Worm (Caenorhabditis elegans) whole organism, young adult: Measurements from ENCODE around the gene F13H10.1.

Source experiments
- B0019.2 ChIP-seq: fragments of 200-800 bp; sonication (Bioruptor generic); conservative IDR thresholded peaks from 2 replicates; pipeline ENCODE4 v1.3.6; 2022; ENCODE audit warnings: missing genetic modification reagents, missing genetic modification characterization, missing compliant biosample characterization
- B0035.1 ChIP-seq: sonication (generic microtip); optimal IDR thresholded peaks from 2 replicates; lab custom pipeline; 2016; ENCODE audit warnings: missing genetic modification characterization, mild to moderate bottlenecking, missing compliant biosample characterization, missing genotype, missing genetic modification reagents
- F22D6.2 ChIP-seq: sonication (generic microtip); optimal IDR thresholded peaks from 2 replicates; lab custom pipeline; 2016; ENCODE audit warnings: mild to moderate bottlenecking, missing genetic modification characterization, missing compliant biosample characterization
- T07F8.4 ChIP-seq: sonication (generic microtip); optimal IDR thresholded peaks from 2 replicates; lab custom pipeline; 2016; ENCODE audit warnings: mild to moderate bottlenecking, missing genetic modification characterization, moderate library complexity, missing compliant biosample characterization
- Y53G8AR.9 ChIP-seq: fragments of 200-800 bp; sonication (Bioruptor generic); conservative IDR thresholded peaks from 2 replicates; pipeline ENCODE4 v1.3.6; 2022; ENCODE audit warnings: missing genetic modification reagents, missing genetic modification characterization, missing compliant biosample characterization
- Y56A3A.18 ChIP-seq: fragments of 200-800 bp; sonication (Bioruptor generic); IDR thresholded peaks from 2 replicates; pipeline ENCODE4 v1.3.6; 2022; ENCODE audit warnings: missing genetic modification reagents, missing genetic modification characterization, missing compliant biosample characterization
- Y95B8A.8 ChIP-seq: fragments of 200-800 bp; sonication (Bioruptor generic); IDR thresholded peaks from 2 replicates; pipeline ENCODE4 v1.3.6; 2022; ENCODE audit warnings: missing genetic modification reagents, missing genetic modification characterization, missing compliant biosample characterization
- ama-1 ChIP-seq, 3 experiments: fragments of 150-350 bp in 1 of 3; sonication (generic microtip) in 2 of 3; optimal IDR thresholded peaks; 2 replicates each; lab custom pipeline; 2014 to 2018; ENCODE audit warnings: missing biosample characterization in 2 of 3, missing genetic modification characterization in 2 of 3, missing genetic modification reagents in 2 of 3
- athp-1 ChIP-seq: sonication (generic microtip); optimal IDR thresholded peaks from 2 replicates; lab custom pipeline; 2017; ENCODE audit warnings: mild to moderate bottlenecking, missing genetic modification characterization, missing compliant biosample characterization
- attf-3 ChIP-seq: fragments of 200-800 bp; sonication (Bioruptor generic); conservative IDR thresholded peaks from 2 replicates; pipeline ENCODE4 v1.3.6; 2022; ENCODE audit warnings: missing genetic modification reagents, missing genetic modification characterization, missing compliant biosample characterization
- ceh-27 ChIP-seq: fragments of 200-800 bp; sonication (Bioruptor generic); optimal IDR thresholded peaks from 2 replicates; lab custom pipeline; 2018; ENCODE audit warnings: mild to moderate bottlenecking, missing genetic modification characterization, moderate library complexity, missing compliant biosample characterization
- die-1 ChIP-seq: sonication (generic microtip); optimal IDR thresholded peaks from 2 replicates; lab custom pipeline; 2016; ENCODE audit warnings: missing genotype, mild to moderate bottlenecking, missing genetic modification characterization, missing compliant biosample characterization
- egrh-3 ChIP-seq: fragments of 200-800 bp; sonication (Bioruptor generic); IDR thresholded peaks from 2 replicates; pipeline ENCODE4 v1.3.6; 2022; ENCODE audit warnings: missing genetic modification reagents, missing genetic modification characterization, missing compliant biosample characterization
- him-1 ChIP-seq: sonication (generic microtip); optimal IDR thresholded peaks from 2 replicates; lab custom pipeline; 2016; ENCODE audit warnings: missing genotype, missing genetic modification reagents, missing genetic modification characterization, missing compliant biosample characterization
- hlh-12 ChIP-seq: sonication (generic microtip); optimal IDR thresholded peaks from 2 replicates; lab custom pipeline; 2016; ENCODE audit warnings: missing genetic modification characterization, missing compliant biosample characterization
- hmg-1.2 ChIP-seq: fragments of 200-800 bp; sonication (Bioruptor generic); IDR thresholded peaks from 2 replicates; pipeline ENCODE4 v1.3.6; 2022; ENCODE audit warnings: missing genetic modification reagents, missing genetic modification characterization, missing compliant biosample characterization
- hmg-20 ChIP-seq: fragments of 200-800 bp; sonication (Bioruptor generic); IDR thresholded peaks from 2 replicates; pipeline ENCODE4 v1.3.6; 2022; ENCODE audit warnings: missing genetic modification reagents, missing genetic modification characterization, missing compliant biosample characterization
- hrde-1 ChIP-seq: sonication (generic microtip); optimal IDR thresholded peaks from 2 replicates; lab custom pipeline; 2016; ENCODE audit warnings: missing genetic modification characterization, mild to moderate bottlenecking, missing compliant biosample characterization, moderate library complexity, missing genotype, missing genetic modification reagents, borderline replicate concordance
- lin-35 ChIP-seq, 3 experiments: fragments of 150-350 bp in 2 of 3; sonication (generic microtip) in 1 of 3; optimal IDR thresholded peaks; 2 replicates each; lab custom pipeline; 2014 to 2018; ENCODE audit warnings: missing biosample characterization in 3 of 3, missing genetic modification characterization in 3 of 3, missing genetic modification reagents in 3 of 3
- lin-54 ChIP-seq: fragments of 200-800 bp; sonication (Bioruptor generic); optimal IDR thresholded peaks from 2 replicates; lab custom pipeline; 2018; ENCODE audit warnings: mild to moderate bottlenecking, missing genetic modification characterization, missing compliant biosample characterization
- lsy-27 ChIP-seq: sonication (generic microtip); optimal IDR thresholded peaks from 2 replicates; lab custom pipeline; 2017; ENCODE audit warnings: missing genetic modification characterization, mild to moderate bottlenecking, missing compliant biosample characterization, antibody characterized with exemption, missing genotype, borderline replicate concordance; ENCODE audit not compliant: insufficient read depth
- madf-8 ChIP-seq: fragments of 200-800 bp; sonication (Bioruptor generic); conservative IDR thresholded peaks from 2 replicates; pipeline ENCODE4 v1.3.6; 2022; ENCODE audit warnings: missing genetic modification reagents, missing genetic modification characterization, missing compliant biosample characterization
- nfya-2 ChIP-seq: fragments of 200-800 bp; sonication (Bioruptor generic); IDR thresholded peaks from 2 replicates; pipeline ENCODE4 v1.3.6; 2022; ENCODE audit warnings: missing genetic modification reagents, missing genetic modification characterization, missing compliant biosample characterization
- nhr-80 ChIP-seq: sonication (generic microtip); optimal IDR thresholded peaks from 2 replicates; lab custom pipeline; 2016; ENCODE audit warnings: missing genetic modification characterization, missing compliant biosample characterization
- rec-8 ChIP-seq, 2 experiments: sonication (generic microtip); optimal IDR thresholded peaks; 2 replicates each; lab custom pipeline; 2016; ENCODE audit warnings: mild to moderate bottlenecking in 2 of 2, missing genetic modification characterization in 2 of 2, missing genetic modification reagents in 2 of 2, missing genotype in 2 of 2, missing biosample characterization in 1 of 2, missing compliant biosample characterization in 1 of 2, moderate library complexity in 1 of 2
- sdz-38 ChIP-seq: sonication (generic microtip); optimal IDR thresholded peaks from 2 replicates; lab custom pipeline; 2016; ENCODE audit warnings: missing genotype, missing genetic modification characterization, missing compliant biosample characterization
- unc-62 ChIP-seq: fragments of 150-350 bp; optimal IDR thresholded peaks from 2 replicates; lab custom pipeline; 2014; ENCODE audit warnings: missing biosample characterization, missing genetic modification reagents, missing genetic modification characterization
- ztf-26 ChIP-seq: sonication (generic microtip); optimal IDR thresholded peaks from 2 replicates; lab custom pipeline; 2017; ENCODE audit warnings: missing genetic modification characterization, missing compliant biosample characterization
- ztf-28 ChIP-seq: fragments of 200-800 bp; sonication (Bioruptor generic); IDR thresholded peaks from 2 replicates; pipeline ENCODE4 v1.3.6; 2022; ENCODE audit warnings: missing genetic modification reagents, missing genetic modification characterization, missing compliant biosample characterization
- ztf-3 ChIP-seq: fragments of 200-800 bp; sonication (Bioruptor generic); optimal IDR thresholded peaks from 2 replicates; lab custom pipeline; 2018; ENCODE audit warnings: mild to moderate bottlenecking, missing genetic modification characterization, missing compliant biosample characterization

Gene F13H10.1

ce11 chrIV:11027560-11027959 is 23.2 kb downstream of the F13H10.1 start (continued):
- no peak for TF ChIP-seq B0035.1 (tag; lab: Kevin White, UChicago)
- no peak for TF ChIP-seq hmg-20 (GFP tag; lab: Robert Waterston, UW)
- TF ChIP-seq unc-62 (GFP tag; lab: Kevin White, UChicago) = peak; percentile 30
- no peak for TF ChIP-seq egrh-3 (GFP tag; lab: Robert Waterston, UW)
- TF ChIP-seq ama-1 (optimal IDR thresholded peaks at IDR 0.05; lab: Kevin White, UChicago) = peak; percentile 45
- TF ChIP-seq ama-1 (GFP tag; optimal IDR thresholded peaks at IDR 0.05; lab: Kevin White, UChicago) = no peak
- peak; percentile 41 for TF ChIP-seq ceh-27 (GFP tag; lab: Kevin White, UChicago)
- TF ChIP-seq hmg-1.2 (GFP tag; lab: Robert Waterston, UW) = peak; percentile 92
- TF ChIP-seq hrde-1 = no peak
- peak in 1 of 3 experiments; percentile 29 for TF ChIP-seq lin-35 (GFP tag; optimal IDR thresholded peaks at IDR 0.05; lab: Kevin White, UChicago)
- TF ChIP-seq, all 124 proteins: peak for 31

- TF ChIP-seq athp-1 (tag; lab: Kevin White, UChicago) (no peak), ztf-28 (GFP tag; lab: Robert Waterston, UW) (no peak), nhr-80 (peak; percentile 66)
Measured at ce11 chrIV:11029412-11029811, 25.0 kb downstream of the F13H10.1 start, which contains the start of gene hrg-5. Gene hrg-5, minus strand, starts transcription at chrIV:11029428.

DNA sequence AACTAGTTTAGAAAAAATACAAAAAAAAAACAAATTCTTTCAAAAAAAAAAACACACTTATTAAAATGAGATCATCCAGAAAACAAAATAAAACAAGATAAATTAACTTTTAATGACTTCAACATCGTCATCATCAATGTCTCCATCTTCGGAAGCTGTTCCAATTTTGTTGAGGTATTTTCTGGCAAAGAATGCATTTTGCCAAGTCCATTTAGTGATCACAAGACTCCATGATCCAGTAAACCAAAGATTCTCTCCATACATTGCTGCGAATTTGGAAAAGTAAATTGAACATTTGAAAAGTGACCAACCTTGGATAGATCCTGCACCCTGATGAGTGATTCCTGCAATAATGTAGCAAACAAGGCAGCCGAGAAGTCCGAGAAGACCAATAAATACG is 25.7 kb downstream of the F13H10.1 start:
- TF ChIP-seq nfya-2 (no peak), sdz-38 (no peak), lsy-27 (tag; lab: Kevin White, UChicago) (no peak), ceh-27 (GFP tag; lab: Kevin White, UChicago) (no peak), attf-3 (GFP tag; lab: Robert Waterston, UW) (no peak), F22D6.2 (no peak), him-1 (tag; lab: Kevin White, UChicago) (no peak), rec-8 (tag; optimal IDR thresholded peaks at IDR 0.05; lab: Kevin White, UChicago) (no peak), die-1 (no peak), Y53G8AR.9 (GFP tag; lab: Robert Waterston, UW) (no peak), madf-8 (no peak)

- no peak for TF ChIP-seq B0019.2 (GFP tag; lab: Robert Waterston, UW)
- no peak for TF ChIP-seq lin-54 (GFP tag; lab: Kevin White, UChicago)
Measured at ce11 chrIV:11030893-11031292, 26.5 kb downstream of the F13H10.1 start, which contains the start of gene hrg-4. Gene hrg-4, minus strand, starts transcription at chrIV:11030993.

- TF ChIP-seq ztf-3 = no peak
- peak; percentile 87 for TF ChIP-seq nhr-80
Measured at ce11 chrIV:11031640-11032039, 27.3 kb downstream of the F13H10.1 start.

- TF ChIP-seq Y95B8A.8 (GFP tag; lab: Robert Waterston, UW) (no peak), attf-3 (GFP tag; lab: Robert Waterston, UW) (no peak), T07F8.4 (tag; lab: Kevin White, UChicago) (no peak), ztf-26 (no peak), hlh-12 (tag; lab: Kevin White, UChicago) (no peak), Y56A3A.18 (GFP tag; lab: Robert Waterston, UW) (no peak), lsy-27 (tag; lab: Kevin White, UChicago) (no peak)
Measured at ce11 chrIV:11032288-11032687, 27.9 kb downstream of the F13H10.1 start, which contains the start of gene hrg-6. Gene hrg-6, plus strand, starts transcription at chrIV:11032588.
